Worm (Caenorhabditis elegans): Measurements from ENCODE around the gene pals-26.
"Not testable (repeated sequence)": the region's sequence is repeated elsewhere in the genome, so short reads cannot be mapped to it uniquely, and the experiment has no call there.

pals-26 gene

DNA sequence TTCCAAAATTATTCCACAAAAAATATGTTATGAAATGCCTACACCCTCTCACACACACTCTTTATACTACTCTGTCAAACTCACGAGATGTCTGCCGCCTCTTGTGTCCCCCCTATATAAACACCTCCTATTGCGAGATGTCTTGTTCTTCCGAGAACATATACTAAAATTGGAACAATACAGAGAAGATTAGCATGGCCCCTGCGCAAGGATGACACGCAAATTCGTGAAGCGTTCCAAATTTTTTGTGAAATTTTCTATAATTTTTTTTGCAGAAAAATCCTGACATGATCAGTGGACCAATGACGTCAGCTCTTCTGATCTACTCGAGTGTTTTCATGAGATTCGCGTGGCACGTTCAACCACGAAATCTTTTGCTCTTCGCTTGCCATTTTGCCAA lies 39.1 kb downstream of the pals-26 start:
- TF ChIP-seq gmeb-1 (tag; optimal IDR thresholded peaks at IDR 0.05) (peak; percentile 53), snpc-4 (tag; optimal IDR thresholded peaks at IDR 0.05) (peak; percentile 97), egl-27 (tag; optimal IDR thresholded peaks at IDR 0.05) (peak; percentile 13), lsy-2 (tag; optimal IDR thresholded peaks at IDR 0.05) (peak; percentile 46 to 73), lin-13 (GFP tag; optimal IDR thresholded peaks at IDR 0.05) (peak; percentile 38), crh-2 (tag; optimal IDR thresholded peaks at IDR 0.05) (peak; percentile 36), unc-55 (GFP tag; optimal IDR thresholded peaks at IDR 0.05) (peak; percentile 69), nhr-6 (tag; optimal IDR thresholded peaks at IDR 0.05) (peak; percentile 16), sma-9 (GFP tag; optimal IDR thresholded peaks at IDR 0.05) (peak; percentile 79), fos-1 (tag; optimal IDR thresholded peaks at IDR 0.05) (peak; percentile 12), F13H6.1 (tag; optimal IDR thresholded peaks at IDR 0.05) (peak; percentile 45), nhr-21 (tag; optimal IDR thresholded peaks at IDR 0.05) (peak; percentile 17), sma-3 (GFP tag; optimal IDR thresholded peaks at IDR 0.05) (peak; percentile 40), C34F6.9 (tag; optimal IDR thresholded peaks at IDR 0.05) (peak; percentile 73), nhr-129 (tag; optimal IDR thresholded peaks at IDR 0.05) (peak; percentile 32), nhr-25 (tag; optimal IDR thresholded peaks at IDR 0.05) (peak; percentile 37), Y55F3AM.14 (GFP tag; optimal IDR thresholded peaks at IDR 0.05) (peak; percentile 36)
- not testable (repeated sequence) for TF ChIP-seq sma-9 (tag; optimal IDR thresholded peaks at IDR 0.05)

DNA sequence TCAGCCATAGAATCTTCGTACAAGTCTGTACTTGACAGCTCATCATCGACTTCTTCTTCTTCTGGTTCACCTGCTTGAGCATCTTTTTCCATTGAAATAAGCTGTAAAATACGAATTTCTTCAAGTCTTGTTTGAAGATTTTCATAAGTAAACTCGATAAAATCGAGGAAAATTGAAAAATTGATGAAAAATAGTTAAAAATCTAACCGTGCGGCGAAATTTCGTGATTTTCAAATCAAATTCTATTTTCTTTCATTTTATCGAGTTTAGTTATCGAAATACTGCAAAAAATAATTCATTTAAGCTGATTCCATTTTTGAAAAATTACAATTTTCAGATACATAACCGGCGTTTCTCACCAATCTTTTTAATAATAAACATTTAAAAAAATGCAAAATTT lies 40.2 kb downstream of the pals-26 start, which contains the start of gene R07E5.11:
Gene R07E5.11, minus strand, starts transcription at position 101 of the 400 bp plus-strand sequence.
- no peak for TF ChIP-seq Y55F3AM.14 (GFP tag; optimal IDR thresholded peaks at IDR 0.05)
- TF ChIP-seq unc-39 (tag; optimal IDR thresholded peaks at IDR 0.05), result no peak
- no peak for TF ChIP-seq ceh-16 (tag; optimal IDR thresholded peaks at IDR 0.05)
- no peak for TF ChIP-seq F13H6.1 (tag; optimal IDR thresholded peaks at IDR 0.05)
- no peak for TF ChIP-seq nhr-237 (tag; optimal IDR thresholded peaks at IDR 0.05)
- no peak for TF ChIP-seq snpc-4 (tag; optimal IDR thresholded peaks at IDR 0.05)
- TF ChIP-seq lin-11 (tag; optimal IDR thresholded peaks at IDR 0.05), result no peak

DNA sequence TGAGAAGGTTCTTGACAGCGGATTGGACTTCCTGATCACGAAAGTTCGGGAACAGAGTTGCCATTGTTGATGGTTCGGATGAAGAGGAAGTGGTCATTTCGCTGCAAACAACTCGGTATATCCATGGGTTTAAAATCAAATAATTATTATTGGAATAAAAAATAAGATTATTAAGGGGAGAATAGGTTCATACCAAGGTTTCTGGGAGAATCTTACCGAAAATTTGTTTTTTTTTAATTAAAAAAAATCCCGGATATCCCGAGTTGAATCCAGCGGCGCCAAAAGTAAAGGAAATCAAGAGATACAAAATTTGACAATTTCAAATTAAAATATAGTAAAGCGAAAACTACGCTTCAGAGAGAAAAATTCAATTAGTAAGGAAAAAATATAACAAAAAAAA lies 43.0 kb downstream of the pals-26 start, which contains the start of the genes R07E5.19 and pdcd-2:
Gene R07E5.19, minus strand, starts transcription at position 101 of the 400 bp plus-strand sequence.
Gene pdcd-2, minus strand, starts transcription at position 102 of the 400 bp plus-strand sequence.
- TF ChIP-seq C34F6.9 (tag; optimal IDR thresholded peaks at IDR 0.05), result no peak
- no peak for TF ChIP-seq nhr-23 (tag; optimal IDR thresholded peaks at IDR 0.05)
- no peak for TF ChIP-seq peb-1 (tag; optimal IDR thresholded peaks at IDR 0.05)
- TF ChIP-seq nhr-237 (tag; optimal IDR thresholded peaks at IDR 0.05), result no peak
- no peak for TF ChIP-seq nhr-129 (tag; optimal IDR thresholded peaks at IDR 0.05)
- TF ChIP-seq lsy-2 (tag; optimal IDR thresholded peaks at IDR 0.05), result no peak
- TF ChIP-seq dmd-4 (tag; optimal IDR thresholded peaks at IDR 0.05), result no peak
- no peak for TF ChIP-seq nhr-77 (tag; optimal IDR thresholded peaks at IDR 0.05)
- TF ChIP-seq sem-4 (tag; optimal IDR thresholded peaks at IDR 0.05), result no peak
- no peak for TF ChIP-seq ama-1 (optimal IDR thresholded peaks at IDR 0.05)
- no peak for TF ChIP-seq nhr-10 (tag; optimal IDR thresholded peaks at IDR 0.05)
- no peak for TF ChIP-seq ZK546.5 (tag; optimal IDR thresholded peaks at IDR 0.05)
- TF ChIP-seq skn-1 (tag; optimal IDR thresholded peaks at IDR 0.05), result no peak
- TF ChIP-seq nhr-21 (tag; optimal IDR thresholded peaks at IDR 0.05), result no peak
- TF ChIP-seq nhr-25 (tag; optimal IDR thresholded peaks at IDR 0.05), result no peak
- TF ChIP-seq lin-13 (GFP tag; optimal IDR thresholded peaks at IDR 0.05), result no peak
- TF ChIP-seq gmeb-1 (tag; optimal IDR thresholded peaks at IDR 0.05), result no peak
- no peak for TF ChIP-seq egl-27 (tag; optimal IDR thresholded peaks at IDR 0.05)
- TF ChIP-seq lin-39 (tag; optimal IDR thresholded peaks at IDR 0.05), result no peak
- no peak for TF ChIP-seq unc-55 (GFP tag; optimal IDR thresholded peaks at IDR 0.05)

DNA sequence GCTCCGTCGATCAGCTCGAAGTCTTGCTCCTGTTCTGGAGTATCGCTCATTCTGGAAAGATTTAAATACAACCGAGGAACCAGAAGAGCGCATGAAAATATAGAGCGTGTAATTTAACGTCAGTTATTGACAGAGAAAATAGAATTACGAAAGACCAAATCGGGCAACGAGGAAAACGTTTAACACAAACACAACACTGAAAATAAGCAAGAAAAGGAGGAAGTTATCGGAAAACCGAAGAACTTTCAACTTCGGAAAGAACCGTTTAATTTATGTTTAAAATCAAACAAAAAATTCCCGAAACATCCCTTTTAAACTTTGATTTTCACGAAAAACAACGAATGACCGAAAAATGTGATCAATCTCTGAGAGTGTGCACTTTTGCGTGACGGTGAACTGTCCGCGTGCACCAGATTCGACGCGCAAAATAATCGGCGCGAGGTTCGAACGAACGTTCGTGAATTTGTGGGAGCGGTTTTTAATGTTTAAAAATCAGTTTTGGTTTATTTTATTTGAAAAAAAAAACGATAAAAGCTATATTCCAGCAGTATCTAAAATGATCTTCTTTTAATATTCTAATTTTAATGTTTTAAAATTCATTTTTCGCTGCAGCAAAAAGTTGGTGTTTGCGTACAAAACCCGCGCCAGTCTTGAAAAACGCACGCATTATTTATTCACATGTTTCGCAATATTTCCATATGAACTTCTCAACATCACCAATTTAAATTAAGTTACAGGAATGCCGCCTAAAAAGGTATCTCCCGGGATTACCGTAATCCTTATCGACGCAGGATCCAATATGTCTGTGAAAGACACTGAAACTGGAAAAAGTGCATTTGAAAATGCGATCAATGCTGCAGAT lies 44.4 kb downstream of the pals-26 start, which contains the start of the genes R07E5.7 and cku-80:
Gene R07E5.7, minus strand, starts transcription at position 51 of the 862 bp plus-strand sequence.
Gene cku-80, plus strand, starts transcription at position 732 of the 862 bp plus-strand sequence.
- TF ChIP-seq lin-39 (tag; optimal IDR thresholded peaks at IDR 0.05), result no peak
- peak; percentile 67 for TF ChIP-seq sma-3 (GFP tag; optimal IDR thresholded peaks at IDR 0.05)
- TF ChIP-seq lin-11 (tag; optimal IDR thresholded peaks at IDR 0.05), result peak; percentile 43
- no peak for TF ChIP-seq unc-62 (GFP tag; optimal IDR thresholded peaks at IDR 0.05)
- peak; percentile 20 for TF ChIP-seq nhr-25 (tag; optimal IDR thresholded peaks at IDR 0.05)
- peak; percentile 48 for TF ChIP-seq ama-1 (optimal IDR thresholded peaks at IDR 0.05)
- TF ChIP-seq lin-13 (GFP tag; optimal IDR thresholded peaks at IDR 0.05), result peak; percentile 52
- TF ChIP-seq dmd-4 (tag; optimal IDR thresholded peaks at IDR 0.05), result no peak
- TF ChIP-seq unc-55 (GFP tag; optimal IDR thresholded peaks at IDR 0.05), result peak; percentile 62
- TF ChIP-seq mab-5 (tag; optimal IDR thresholded peaks at IDR 0.05), result peak; percentile 6
- no peak for TF ChIP-seq nhr-10 (tag; optimal IDR thresholded peaks at IDR 0.05)
- TF ChIP-seq ztf-4 (tag; optimal IDR thresholded peaks at IDR 0.05), result no peak
- TF ChIP-seq mbf-1 (tag; optimal IDR thresholded peaks at IDR 0.05), result no peak
- TF ChIP-seq ZK546.5 (tag; optimal IDR thresholded peaks at IDR 0.05), result no peak
- no peak for TF ChIP-seq sem-4 (tag; optimal IDR thresholded peaks at IDR 0.05)
- TF ChIP-seq snpc-4 (tag; optimal IDR thresholded peaks at IDR 0.05), result peak; percentile 58
- TF ChIP-seq nhr-23 (tag; optimal IDR thresholded peaks at IDR 0.05), result no peak
- TF ChIP-seq nhr-129 (tag; optimal IDR thresholded peaks at IDR 0.05), result peak; percentile 38
- no peak for TF ChIP-seq unc-39 (tag; optimal IDR thresholded peaks at IDR 0.05)
- no peak for TF ChIP-seq ztf-1 (GFP tag; conservative IDR thresholded peaks at IDR 0.05)
- no peak for TF ChIP-seq aly-2 (tag; optimal IDR thresholded peaks at IDR 0.05)
- peak; percentile 38 for TF ChIP-seq nhr-21 (tag; optimal IDR thresholded peaks at IDR 0.05)
- peak; percentile 66 for TF ChIP-seq crh-2 (tag; optimal IDR thresholded peaks at IDR 0.05)
- TF ChIP-seq F13H6.1 (tag; optimal IDR thresholded peaks at IDR 0.05), result peak; percentile 59
- peak; percentile 73 for TF ChIP-seq C34F6.9 (tag; optimal IDR thresholded peaks at IDR 0.05)
- no peak for TF ChIP-seq nhr-6 (tag; optimal IDR thresholded peaks at IDR 0.05)
- TF ChIP-seq sma-9 (GFP tag; optimal IDR thresholded peaks at IDR 0.05), result peak; percentile 61
- TF ChIP-seq sma-9 (tag; optimal IDR thresholded peaks at IDR 0.05), result no peak
- TF ChIP-seq elt-1 (tag; optimal IDR thresholded peaks at IDR 0.05), result no peak
- TF ChIP-seq zag-1 (tag; optimal IDR thresholded peaks at IDR 0.05), result no peak
- TF ChIP-seq gmeb-1 (tag; optimal IDR thresholded peaks at IDR 0.05), result peak; percentile 88
- TF ChIP-seq mdl-1 (tag; optimal IDR thresholded peaks at IDR 0.05), result no peak

All from whole organism, L2 larva.